Fruit fly (Drosophila melanogaster): ENCODE data around the gene wol.

The wol gene

DNA sequence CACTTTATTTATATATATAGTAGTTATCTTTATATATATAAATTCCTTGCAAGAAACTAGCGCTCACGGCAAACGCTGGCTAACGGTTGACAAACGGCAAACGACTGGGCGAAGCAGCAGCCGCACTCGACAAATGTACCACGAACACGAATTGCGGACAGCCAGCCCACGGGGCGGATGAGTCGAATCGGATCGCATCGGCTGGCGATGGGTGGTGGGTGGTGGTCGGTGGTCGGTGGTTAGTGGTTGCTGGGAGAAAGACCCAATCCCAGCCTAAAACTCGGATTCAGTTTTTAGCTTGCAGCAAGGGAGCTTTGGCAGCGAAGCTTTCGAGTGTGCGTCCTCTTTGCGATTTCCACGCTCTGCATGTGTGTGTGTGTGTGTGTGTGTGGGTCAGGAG, 22.4 kb upstream of the wol start, which contains the start of gene CG7781 (continued):
- peak; percentile 70 for TF ChIP-seq Med (GFP tag)
- TF ChIP-seq eyg (GFP tag; optimal IDR thresholded peaks at IDR 0.05) = no peak
- TF ChIP-seq wdn (GFP tag; IDR thresholded peaks at IDR 0.05) = 0 out of 2 replicates have a peak, but pooled peaks have one; percentile 11
- TF ChIP-seq Nf-YC (tag; optimal IDR thresholded peaks at IDR 0.05) = peak; percentile 7
- no peak for TF ChIP-seq CG3163 (GFP tag; optimal IDR thresholded peaks at IDR 0.05)
- TF ChIP-seq Taf1 (GFP tag; IDR thresholded peaks at IDR 0.05) = no peak
- TF ChIP-seq CG10431 (GFP tag; optimal IDR thresholded peaks at IDR 0.05) = no peak
- TF ChIP-seq CG18476 (GFP tag; optimal IDR thresholded peaks at IDR 0.05) = no peak

DNA sequence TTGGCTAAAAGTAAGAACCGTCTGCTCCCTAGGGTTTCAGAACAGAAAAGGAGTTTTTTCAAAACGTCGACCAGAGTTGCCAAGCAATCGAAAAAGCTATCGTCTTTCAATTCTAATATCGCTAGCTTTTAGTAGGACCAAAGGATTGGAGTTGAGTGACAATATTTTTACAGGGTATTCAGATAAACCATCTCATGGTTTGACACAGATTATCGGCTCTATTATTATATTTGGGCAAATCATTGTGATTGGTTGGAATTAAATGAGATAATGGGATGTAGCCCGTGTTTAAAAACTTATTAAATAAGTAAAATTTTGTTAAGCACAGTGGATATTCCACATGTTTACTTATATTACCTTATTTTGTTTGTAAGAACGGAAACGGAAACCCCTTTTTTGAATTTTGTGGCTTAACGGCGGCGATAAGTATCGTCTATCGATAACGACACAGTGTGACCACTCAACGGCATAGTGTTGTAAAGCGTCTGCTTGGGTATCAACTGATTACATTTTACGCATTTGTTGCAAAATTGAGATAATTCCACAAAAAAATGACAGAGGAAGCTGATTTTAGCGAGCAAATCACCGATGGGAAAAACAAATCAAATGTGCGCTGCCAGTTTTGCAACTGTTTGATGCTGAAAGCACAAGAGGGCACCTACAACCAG, 17.2 kb upstream of the wol start, which contains the start of the genes mtsh and strat:
Gene mtsh (minus strand): TSS at position 51 of the 668 bp plus-strand sequence.
Gene strat (plus strand): TSS at position 471 of the 668 bp plus-strand sequence.
- TF ChIP-seq CG3995 (GFP tag; optimal IDR thresholded peaks at IDR 0.05) (peak; percentile 26), tap (tag; optimal IDR thresholded peaks at IDR 0.05) (peak; percentile 21), CG6254 (GFP tag; optimal IDR thresholded peaks at IDR 0.05) (peak; percentile 30), en (GFP tag; optimal IDR thresholded peaks at IDR 0.05) (no peak), eve (GFP tag; optimal IDR thresholded peaks at IDR 0.05) (no peak), CG6272 (GFP tag; IDR thresholded peaks at IDR 0.05) (peak; percentile 33; the same call in 1 of the 2 replicates), otp (GFP tag; IDR thresholded peaks at IDR 0.05) (peak; percentile 63; the same call in 1 of the 3 replicates), CG11456 (GFP tag; IDR thresholded peaks at IDR 0.05) (peak; percentile 59; the same call in 2 of the 3 replicates), Max (GFP tag; optimal IDR thresholded peaks at IDR 0.05) (peak; percentile 35), grn (GFP tag; optimal IDR thresholded peaks at IDR 0.05) (peak; percentile 38), org-1 (GFP tag; optimal IDR thresholded peaks at IDR 0.05) (peak; percentile 8), cas (GFP tag; IDR thresholded peaks at IDR 0.05) (no peak), mirr (GFP tag; optimal IDR thresholded peaks at IDR 0.05) (peak; percentile 87), bigmax (GFP tag; optimal IDR thresholded peaks at IDR 0.05) (peak; percentile 7), zfh1 (GFP tag; IDR thresholded peaks at IDR 0.05) (peak; percentile 74), CG11696 (GFP tag; IDR thresholded peaks at IDR 0.05) (0 out of 2 replicates have a peak, but pooled peaks have one; percentile 37), stwl (tag; optimal IDR thresholded peaks at IDR 0.05) (peak; percentile 96), CG4328 (GFP tag; optimal IDR thresholded peaks at IDR 0.05) (peak; percentile 66), Atf-2 (GFP tag; optimal IDR thresholded peaks at IDR 0.05) (peak; percentile 52), PHDP (tag; optimal IDR thresholded peaks at IDR 0.05) (peak; percentile 49), sim (GFP tag; IDR thresholded peaks at IDR 0.05) (peak; percentile 46; the same call in 1 of the 2 replicates), ATbp (GFP tag; optimal IDR thresholded peaks at IDR 0.05) (peak; percentile 33), Sry-δ (GFP tag; optimal IDR thresholded peaks at IDR 0.05) (peak; percentile 62), sug (tag; optimal IDR thresholded peaks at IDR 0.05) (no peak), Opbp (GFP tag; IDR thresholded peaks at IDR 0.05; ENCODE audit: partially characterized antibody) (peak; percentile 57; the same call in 1 of the 3 replicates), Mad (GFP tag; optimal IDR thresholded peaks at IDR 0.05) (peak; percentile 45), CG1647 (GFP tag; optimal IDR thresholded peaks at IDR 0.05) (peak; percentile 18), fru (optimal IDR thresholded peaks at IDR 0.05) (no peak), Nf-YB (GFP tag; optimal IDR thresholded peaks at IDR 0.05) (no peak), CG15601 (tag; optimal IDR thresholded peaks at IDR 0.05) (peak; percentile 75), CoRest (tag; optimal IDR thresholded peaks at IDR 0.05) (peak; percentile 48), CG7556 (GFP tag; optimal IDR thresholded peaks at IDR 0.05) (peak; percentile 54), jumu (GFP tag; optimal IDR thresholded peaks at IDR 0.05) (no peak), CrebB (tag; optimal IDR thresholded peaks at IDR 0.05) (peak; percentile 73), Xrp1 (GFP tag; IDR thresholded peaks at IDR 0.05) (peak; percentile 37; the same call in 1 of the 2 replicates), Asciz (GFP tag; optimal IDR thresholded peaks at IDR 0.05) (peak; percentile 70), exex (tag; optimal IDR thresholded peaks at IDR 0.05) (peak; percentile 44), CG4854 (GFP tag; optimal IDR thresholded peaks at IDR 0.05) (peak; percentile 63), fd3F (GFP tag; optimal IDR thresholded peaks at IDR 0.05) (peak; percentile 45), ewg (GFP tag; optimal IDR thresholded peaks at IDR 0.05) (peak; percentile 7), yki (optimal IDR thresholded peaks at IDR 0.05) (no peak)
